Fruit fly (Drosophila melanogaster) whole organism, wandering third instar larva: ENCODE data around the gene CG14645.

Source experiments
- Abd-B ChIP-seq: fragments of >200 bp; optimal IDR thresholded peaks from 2 replicates; lab custom pipeline; 2017; ENCODE audit warnings: missing biosample characterization, missing genetic modification characterization
- HLH106 ChIP-seq: fragments of 200-800 bp; optimal IDR thresholded peaks from 3 replicates; lab custom pipeline; 2019; ENCODE audit warnings: missing biosample characterization, mild to moderate bottlenecking, missing genetic modification characterization, moderate library complexity
- h ChIP-seq: fragments of 200-800 bp; sonication (Bioruptor generic); optimal IDR thresholded peaks from 3 replicates; lab custom pipeline; 2016; ENCODE audit warnings: missing biosample characterization, mild to moderate bottlenecking, missing genetic modification characterization
- lola ChIP-seq: fragments of >200 bp; optimal IDR thresholded peaks from 2 replicates; lab custom pipeline; 2017; ENCODE audit warnings: missing biosample characterization, missing genetic modification characterization
- psq ChIP-seq: fragments of 200-800 bp; sonication (Bioruptor generic); optimal IDR thresholded peaks from 3 replicates; lab custom pipeline; 2017; ENCODE audit warnings: missing biosample characterization, mild to moderate bottlenecking, missing genetic modification characterization, moderate library complexity
- usp ChIP-seq: fragments of >200 bp; optimal IDR thresholded peaks from 2 replicates; lab custom pipeline; 2017; ENCODE audit warnings: missing biosample characterization, missing genetic modification characterization

dm6 chr3R:4341177-4341576 is 6.3 kb downstream of the CG14645 start:
- TF ChIP-seq h (no peak), psq (GFP tag; lab: Kevin White, UChicago) (no peak), lola (GFP tag; lab: Kevin White, UChicago) (no peak), Abd-B (GFP tag; lab: Kevin White, UChicago) (no peak), HLH106 (tag; lab: Kevin White, UChicago) (no peak), usp (GFP tag; lab: Kevin White, UChicago) (no peak)
